Fruit fly (Drosophila melanogaster) whole organism, prepupa: ENCODE results near the gene Pli.

Source experiments
- CG10631 ChIP-seq: fragments of 200-800 bp; sonication (Bioruptor generic); optimal IDR thresholded peaks from 2 replicates; lab custom pipeline; 2016; ENCODE audit warnings: missing biosample characterization, missing genetic modification characterization
- CG11294 ChIP-seq: fragments of 200-800 bp; sonication (Bioruptor generic); IDR thresholded peaks from 2 replicates; pipeline ENCODE4 v1.3.6; 2022; ENCODE audit warnings: missing biosample characterization, missing genetic modification characterization
- CG11762 ChIP-seq: fragments of 200-800 bp; sonication (Bioruptor generic); optimal IDR thresholded peaks from 3 replicates; lab custom pipeline; 2016; ENCODE audit warnings: missing biosample characterization, missing genetic modification characterization; ENCODE audit not compliant: insufficient read depth
- CG11902 ChIP-seq: fragments of 200-800 bp; sonication (Bioruptor generic); optimal IDR thresholded peaks from 3 replicates; lab custom pipeline; 2016; ENCODE audit warnings: missing biosample characterization, missing genetic modification characterization
- CG15336 ChIP-seq: fragments of 200-800 bp; sonication (Bioruptor generic); IDR thresholded peaks from 2 replicates; pipeline ENCODE4 v1.3.6; 2022; ENCODE audit warnings: missing biosample characterization, missing genetic modification characterization
- CG1621 ChIP-seq: fragments of 200-800 bp; sonication (Bioruptor generic); optimal IDR thresholded peaks from 3 replicates; lab custom pipeline; 2018; ENCODE audit warnings: missing biosample characterization, mild to moderate bottlenecking, missing genetic modification characterization
- CG16779 ChIP-seq: fragments of 200-800 bp; sonication (Bioruptor generic); optimal IDR thresholded peaks from 3 replicates; lab custom pipeline; 2017; ENCODE audit warnings: missing biosample characterization, mild to moderate bottlenecking, missing genetic modification characterization
- CG3032 ChIP-seq: fragments of 200-800 bp; optimal IDR thresholded peaks from 2 replicates; lab custom pipeline; 2019; ENCODE audit warnings: missing biosample characterization, mild to moderate bottlenecking, missing genetic modification characterization, moderate library complexity
- CG31627 ChIP-seq: fragments of 200-800 bp; sonication (Bioruptor generic); optimal IDR thresholded peaks from 3 replicates; lab custom pipeline; 2016; ENCODE audit warnings: missing biosample characterization, missing genetic modification characterization
- CG4318 ChIP-seq: fragments of 200-800 bp; sonication (Bioruptor generic); optimal IDR thresholded peaks from 3 replicates; lab custom pipeline; 2017; ENCODE audit warnings: missing biosample characterization, mild to moderate bottlenecking, missing genetic modification characterization
- CG6792 ChIP-seq: fragments of 200-800 bp; sonication (Bioruptor generic); optimal IDR thresholded peaks from 3 replicates; lab custom pipeline; 2016; ENCODE audit warnings: missing biosample characterization, missing genetic modification characterization
- CG6808 ChIP-seq: fragments of 200-800 bp; sonication (Bioruptor generic); optimal IDR thresholded peaks from 3 replicates; lab custom pipeline; 2017; ENCODE audit warnings: missing biosample characterization, missing genetic modification characterization, mild to moderate bottlenecking, moderate library complexity, missing genetic modification reagents
- CG6854 ChIP-seq: fragments of 200-800 bp; sonication (Bioruptor generic); optimal IDR thresholded peaks from 2 replicates; lab custom pipeline; 2017; ENCODE audit warnings: missing biosample characterization, mild to moderate bottlenecking, missing genetic modification characterization
- CG7368 ChIP-seq: fragments of 200-800 bp; sonication (Bioruptor generic); optimal IDR thresholded peaks from 3 replicates; lab custom pipeline; 2016; ENCODE audit warnings: missing biosample characterization, missing genetic modification characterization
- CG8119 ChIP-seq: fragments of 200-800 bp; sonication (Bioruptor generic); IDR thresholded peaks from 3 replicates; pipeline ENCODE4 v1.3.6; 2022; ENCODE audit warnings: missing biosample characterization, missing genetic modification characterization
- CG8319 ChIP-seq: fragments of 200-800 bp; sonication (Bioruptor generic); optimal IDR thresholded peaks from 3 replicates; lab custom pipeline; 2016; ENCODE audit warnings: missing biosample characterization, missing genetic modification characterization
- CG8632 ChIP-seq: fragments of 200-800 bp; sonication (Bioruptor generic); optimal IDR thresholded peaks from 3 replicates; lab custom pipeline; 2016; ENCODE audit warnings: missing biosample characterization, missing genetic modification characterization
- CG9139 ChIP-seq: fragments of 200-800 bp; sonication (Bioruptor generic); optimal IDR thresholded peaks from 3 replicates; lab custom pipeline; 2017; ENCODE audit warnings: missing biosample characterization, mild to moderate bottlenecking, missing genetic modification characterization
- Eip75B ChIP-seq: fragments of 200-800 bp; sonication (Bioruptor generic); optimal IDR thresholded peaks from 3 replicates; lab custom pipeline; 2016; ENCODE audit warnings: missing biosample characterization, missing genetic modification characterization
- Eip78C ChIP-seq: fragments of 200-800 bp; sonication (Bioruptor generic); peaks from one replicate; lab custom pipeline; 2016; ENCODE audit warnings: missing biosample characterization, missing genetic modification characterization
- Eip93F ChIP-seq: fragments of 200-800 bp; sonication (Bioruptor generic); optimal IDR thresholded peaks from 2 replicates; lab custom pipeline; 2016; ENCODE audit warnings: missing biosample characterization, mild to moderate bottlenecking, missing genetic modification characterization
- Ets96B ChIP-seq: fragments of 200-800 bp; optimal IDR thresholded peaks from 2 replicates; lab custom pipeline; 2019; ENCODE audit warnings: missing biosample characterization, mild to moderate bottlenecking, missing genetic modification characterization, moderate library complexity
- Hr39 ChIP-seq: fragments of 200-800 bp; sonication (Bioruptor generic); optimal IDR thresholded peaks from 2 replicates; lab custom pipeline; 2016; ENCODE audit warnings: missing biosample characterization, missing genetic modification characterization
- Hr4 ChIP-seq: fragments of 200-800 bp; sonication (Bioruptor generic); optimal IDR thresholded peaks from 3 replicates; lab custom pipeline; 2016; ENCODE audit warnings: missing biosample characterization, missing genetic modification characterization
- Smox ChIP-seq: fragments of 200-800 bp; sonication (Bioruptor generic); optimal IDR thresholded peaks from 3 replicates; lab custom pipeline; 2016; ENCODE audit warnings: missing biosample characterization, missing genetic modification characterization
- Sox102F ChIP-seq: fragments of 200-800 bp; sonication (Bioruptor generic); optimal IDR thresholded peaks from 2 replicates; lab custom pipeline; 2016; ENCODE audit warnings: missing biosample characterization, mild to moderate bottlenecking, missing genetic modification characterization
- Sox14 ChIP-seq: fragments of 200-800 bp; sonication (Bioruptor generic); optimal IDR thresholded peaks from 3 replicates; lab custom pipeline; 2016; ENCODE audit warnings: missing biosample characterization, missing genetic modification characterization
- achi ChIP-seq: fragments of 200-800 bp; sonication (Bioruptor generic); optimal IDR thresholded peaks from 3 replicates; lab custom pipeline; 2016; ENCODE audit warnings: missing biosample characterization, missing genetic modification characterization
- cyc ChIP-seq: fragments of 200-800 bp; sonication (Bioruptor generic); optimal IDR thresholded peaks from 3 replicates; lab custom pipeline; 2016; ENCODE audit warnings: missing biosample characterization, missing genetic modification characterization
- dac ChIP-seq: fragments of 200-800 bp; sonication (Bioruptor generic); optimal IDR thresholded peaks from 2 replicates; lab custom pipeline; 2017; ENCODE audit warnings: missing biosample characterization, mild to moderate bottlenecking, missing genetic modification characterization
- dsx ChIP-seq: fragments of 200-800 bp; optimal IDR thresholded peaks from 3 replicates; lab custom pipeline; 2019; ENCODE audit warnings: missing biosample characterization, mild to moderate bottlenecking, missing genetic modification characterization, moderate library complexity; ENCODE audit not compliant: poor library complexity, severe bottlenecking
- eg ChIP-seq: fragments of 200-800 bp; sonication (Bioruptor generic); IDR thresholded peaks from 3 replicates; pipeline ENCODE4 v1.3.6; 2022; ENCODE audit warnings: missing biosample characterization, missing genetic modification characterization
- esn ChIP-seq: fragments of 200-800 bp; sonication (Bioruptor generic); optimal IDR thresholded peaks from 2 replicates; lab custom pipeline; 2016; ENCODE audit warnings: missing biosample characterization, mild to moderate bottlenecking, missing genetic modification characterization, moderate library complexity
- fd59A ChIP-seq: fragments of 200-800 bp; sonication (Bioruptor generic); optimal IDR thresholded peaks from 2 replicates; lab custom pipeline; 2017; ENCODE audit warnings: missing biosample characterization, mild to moderate bottlenecking, missing genetic modification characterization, missing genetic modification reagents
- fd85E ChIP-seq: fragments of 200-800 bp; sonication (Bioruptor generic); optimal IDR thresholded peaks from 3 replicates; lab custom pipeline; 2016; ENCODE audit warnings: missing biosample characterization, missing genetic modification characterization
- fkh ChIP-seq: fragments of 200-800 bp; sonication (Bioruptor generic); optimal IDR thresholded peaks from 3 replicates; lab custom pipeline; 2017; ENCODE audit warnings: missing biosample characterization, mild to moderate bottlenecking, missing genetic modification characterization, moderate library complexity
- lz ChIP-seq: fragments of 200-800 bp; sonication (Bioruptor generic); optimal IDR thresholded peaks from 3 replicates; lab custom pipeline; 2016; ENCODE audit warnings: missing biosample characterization, missing genetic modification characterization
- pdm3 ChIP-seq: fragments of 200-800 bp; sonication (Bioruptor generic); optimal IDR thresholded peaks from 3 replicates; lab custom pipeline; 2016; ENCODE audit warnings: missing biosample characterization, missing genetic modification characterization
- salr ChIP-seq, 2 experiments: fragments of 200-800 bp; sonication (Bioruptor generic); optimal IDR thresholded peaks; 3 replicates each; lab custom pipeline; 2016 to 2018; ENCODE audit warnings: missing biosample characterization in 2 of 2, missing genetic modification characterization in 2 of 2, mild to moderate bottlenecking in 1 of 2
- spab ChIP-seq: fragments of 200-800 bp; sonication (Bioruptor generic); optimal IDR thresholded peaks from 2 replicates; lab custom pipeline; 2017; ENCODE audit warnings: missing biosample characterization, mild to moderate bottlenecking, missing genetic modification characterization, missing genetic modification reagents
- ss ChIP-seq, 2 experiments: fragments of 200-800 bp; sonication (Bioruptor generic); optimal IDR thresholded peaks; 2 replicates in 1 of 2; 3 replicates in 1 of 2; lab custom pipeline; 2017 to 2018; ENCODE audit warnings: mild to moderate bottlenecking in 2 of 2, missing biosample characterization in 2 of 2, missing genetic modification characterization in 2 of 2, moderate library complexity in 1 of 2
- svp ChIP-seq: fragments of 200-800 bp; sonication (Bioruptor generic); peaks from one replicate; lab custom pipeline; 2016; ENCODE audit warnings: missing biosample characterization, missing genetic modification characterization
- vri ChIP-seq: fragments of 200-800 bp; sonication (Bioruptor generic); optimal IDR thresholded peaks from 3 replicates; lab custom pipeline; 2016; ENCODE audit warnings: missing biosample characterization, mild to moderate bottlenecking, missing genetic modification characterization

Pli gene

dm6 chr3R:23933684-23934575 is 44.1 kb upstream of the Pli start, which contains the start of gene CG5854 (continued):
- TF ChIP-seq esn (peak; percentile 97), CG1621 (tag; lab: Kevin White, UChicago) (peak; percentile 97), Smox (GFP tag; lab: Kevin White, UChicago) (peak; percentile 96), CG7368 (peak; percentile 98), CG16779 (peak; percentile 96), fd59A (GFP tag; lab: Kevin White, UChicago) (peak; percentile 94), CG8632 (peak; percentile 96), cyc (peak; percentile 96), Eip93F (GFP tag; lab: Kevin White, UChicago) (no peak), ss (GFP tag; optimal IDR thresholded peaks at IDR 0.05; lab: Kevin White, UChicago) (peak; percentile 94 to 96)

DNA sequence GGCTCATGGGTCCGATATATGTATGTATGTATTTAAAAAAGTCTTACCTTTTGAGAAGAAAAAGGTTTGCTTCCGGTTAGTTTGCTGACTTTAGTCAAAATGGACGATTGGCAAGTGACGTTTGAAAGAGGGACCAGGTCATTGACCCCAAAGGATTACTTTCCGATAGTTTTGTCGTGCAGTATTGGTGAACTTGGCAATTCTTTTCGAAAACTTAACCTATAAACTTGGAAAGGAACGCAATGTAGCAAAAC is 43.5 kb upstream of the Pli start, which contains the start of gene RpS19b:
Gene RpS19b, minus strand, starts transcription at position 101 of the 254 bp plus-strand sequence.
- TF ChIP-seq CG6808 (GFP tag; lab: Kevin White, UChicago) (no peak), CG11762 (no peak), fd85E (GFP tag; lab: Kevin White, UChicago) (no peak), CG15336 (GFP tag; lab: Robert Waterston, UW) (no peak), CG11902 (GFP tag; lab: Kevin White, UChicago) (no peak), CG8319 (GFP tag; lab: Kevin White, UChicago) (no peak), salr (GFP tag; optimal IDR thresholded peaks at IDR 0.05; lab: Kevin White, UChicago) (no peak), CG7368 (no peak), Hr39 (GFP tag; lab: Kevin White, UChicago) (no peak), CG16779 (no peak), pdm3 (GFP tag; lab: Kevin White, UChicago) (no peak), svp (GFP tag; lab: Kevin White, UChicago) (no peak), CG6792 (GFP tag; lab: Kevin White, UChicago) (no peak), eg (GFP tag; lab: Robert Waterston, UW) (no peak)
- TF ChIP-seq, all 60 proteins: peak for 0

dm6 chr3R:23931095-23931728 is 41.4 kb upstream of the Pli start, which contains the start of the genes Rpt2 and CG13599:
Gene Rpt2 (minus strand): TSS chr3R:23931558.
Gene CG13599 (plus strand): TSS chr3R:23931639.
- TF ChIP-seq svp (GFP tag; lab: Kevin White, UChicago) (no peak), Hr4 (GFP tag; lab: Kevin White, UChicago) (no peak), lz (GFP tag; lab: Kevin White, UChicago) (peak; percentile 12), CG6854 (no peak), CG11294 (no peak), CG9139 (GFP tag; lab: Kevin White, UChicago) (no peak), CG1621 (tag; lab: Kevin White, UChicago) (no peak), CG11902 (GFP tag; lab: Kevin White, UChicago) (no peak), Sox14 (GFP tag; lab: Kevin White, UChicago) (peak; percentile 59), CG8119 (no peak), Eip78C (GFP tag; lab: Kevin White, UChicago) (peak; percentile 19), CG8319 (GFP tag; lab: Kevin White, UChicago) (no peak), vri (GFP tag; lab: Kevin White, UChicago) (no peak), CG3032 (peak; percentile 4), eg (GFP tag; lab: Robert Waterston, UW) (no peak), cyc (peak; percentile 9), CG15336 (GFP tag; lab: Robert Waterston, UW) (no peak), dsx (GFP tag; lab: Kevin White, UChicago) (peak; percentile 52), Smox (GFP tag; lab: Kevin White, UChicago) (no peak), fkh (GFP tag; lab: Kevin White, UChicago) (peak; percentile 93), dac (GFP tag; lab: Kevin White, UChicago) (no peak), CG6808 (GFP tag; lab: Kevin White, UChicago) (no peak), achi (GFP tag; lab: Kevin White, UChicago) (no peak), CG31627 (peak; percentile 6), CG16779 (no peak), Eip93F (GFP tag; lab: Kevin White, UChicago) (no peak), Eip75B (GFP tag; lab: Kevin White, UChicago) (no peak), Sox102F (no peak), CG4318 (GFP tag; lab: Kevin White, UChicago) (no peak), CG8632 (no peak), CG10631 (no peak), Ets96B (no peak), Hr39 (GFP tag; lab: Kevin White, UChicago) (no peak), spab (GFP tag; lab: Kevin White, UChicago) (no peak), esn (peak; percentile 51)
